Worm (Caenorhabditis elegans) whole organism, midembryonic: ENCODE data around the gene phdh-1.
"Not testable (repeated sequence)": the region's sequence is repeated elsewhere in the genome, so short reads cannot be mapped to it uniquely, and the experiment has no call there.

Source experiments
- T22C8.4 ChIP-seq: fragments of 200-800 bp; sonication (Bioruptor generic); IDR thresholded peaks from 2 replicates; pipeline ENCODE4 v1.3.6; 2022; ENCODE audit warnings: missing genetic modification characterization, missing compliant biosample characterization
- cog-1 ChIP-seq: sonication (generic microtip); optimal IDR thresholded peaks from 2 replicates; lab custom pipeline; 2016; ENCODE audit warnings: missing genetic modification characterization, missing compliant biosample characterization
- flt-1 ChIP-seq: fragments of 200-800 bp; sonication (Bioruptor generic); IDR thresholded peaks from 2 replicates; pipeline ENCODE4 v1.3.6; 2022; ENCODE audit warnings: missing genetic modification characterization, missing compliant biosample characterization
- klf-2 ChIP-seq: fragments of 200-800 bp; sonication (Bioruptor generic); conservative IDR thresholded peaks from 2 replicates; pipeline ENCODE4 v1.3.6; 2022; ENCODE audit warnings: missing genetic modification reagents, missing genetic modification characterization, missing compliant biosample characterization
- med-1 ChIP-seq: sonication (generic microtip); optimal IDR thresholded peaks from 2 replicates; lab custom pipeline; 2017; ENCODE audit warnings: missing genetic modification characterization, mild to moderate bottlenecking, missing compliant biosample characterization, antibody characterized with exemption, missing genetic modification reagents; ENCODE audit not compliant: insufficient read depth
- ref-1 ChIP-seq: fragments of 200-800 bp; sonication (Bioruptor generic); conservative IDR thresholded peaks from 2 replicates; pipeline ENCODE4 v1.3.6; 2022; ENCODE audit warnings: missing genetic modification reagents, missing genetic modification characterization, missing compliant biosample characterization
- tab-1 ChIP-seq: fragments of 200-800 bp; sonication (Bioruptor generic); IDR thresholded peaks from 2 replicates; pipeline ENCODE4 v1.3.6; 2022; ENCODE audit warnings: missing genetic modification characterization, missing compliant biosample characterization
- ztf-23 ChIP-seq: fragments of 200-800 bp; sonication (Bioruptor generic); IDR thresholded peaks from 2 replicates; pipeline ENCODE4 v1.3.6; 2022; ENCODE audit warnings: missing genetic modification reagents, missing genetic modification characterization, missing compliant biosample characterization
- ztf-29 ChIP-seq: fragments of 200-800 bp; sonication (Bioruptor generic); IDR thresholded peaks from 2 replicates; pipeline ENCODE4 v1.3.6; 2022; ENCODE audit warnings: missing genetic modification reagents, missing genetic modification characterization, missing compliant biosample characterization

DNA sequence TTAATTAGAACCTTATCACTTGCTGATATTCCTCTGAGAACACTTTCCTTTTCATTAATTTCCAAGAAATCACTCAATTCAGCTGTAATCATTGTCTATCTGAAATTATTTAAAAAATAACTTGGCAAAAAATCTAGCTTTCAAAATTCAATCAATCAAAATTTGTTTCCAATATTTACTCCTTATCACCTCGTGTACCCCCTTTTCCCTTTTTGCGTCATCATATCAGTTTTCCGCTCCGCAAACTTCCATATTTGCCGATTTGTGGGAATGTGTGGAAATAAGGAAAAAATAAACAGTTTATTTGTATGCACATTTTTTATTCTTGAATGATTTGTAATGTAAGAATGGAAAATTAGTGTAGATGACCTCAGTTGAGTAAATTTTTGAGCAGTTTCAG, 23.7 kb upstream of the phdh-1 start, which contains the start of gene C31C9.6:
- TF ChIP-seq tab-1 (GFP tag; lab: Robert Waterston, UW); flt-1 (GFP tag; lab: Robert Waterston, UW); ref-1 (GFP tag; lab: Robert Waterston, UW); ztf-23 (GFP tag; lab: Robert Waterston, UW); ztf-29; klf-2 (GFP tag; lab: Robert Waterston, UW); cog-1; med-1 (GFP tag; lab: Kevin White, UChicago); T22C8.4 (GFP tag; lab: Robert Waterston, UW): not testable (repeated sequence)
